Fruit fly (Drosophila melanogaster): ENCODE results near the gene CG2201.

The CG2201 gene

DNA sequence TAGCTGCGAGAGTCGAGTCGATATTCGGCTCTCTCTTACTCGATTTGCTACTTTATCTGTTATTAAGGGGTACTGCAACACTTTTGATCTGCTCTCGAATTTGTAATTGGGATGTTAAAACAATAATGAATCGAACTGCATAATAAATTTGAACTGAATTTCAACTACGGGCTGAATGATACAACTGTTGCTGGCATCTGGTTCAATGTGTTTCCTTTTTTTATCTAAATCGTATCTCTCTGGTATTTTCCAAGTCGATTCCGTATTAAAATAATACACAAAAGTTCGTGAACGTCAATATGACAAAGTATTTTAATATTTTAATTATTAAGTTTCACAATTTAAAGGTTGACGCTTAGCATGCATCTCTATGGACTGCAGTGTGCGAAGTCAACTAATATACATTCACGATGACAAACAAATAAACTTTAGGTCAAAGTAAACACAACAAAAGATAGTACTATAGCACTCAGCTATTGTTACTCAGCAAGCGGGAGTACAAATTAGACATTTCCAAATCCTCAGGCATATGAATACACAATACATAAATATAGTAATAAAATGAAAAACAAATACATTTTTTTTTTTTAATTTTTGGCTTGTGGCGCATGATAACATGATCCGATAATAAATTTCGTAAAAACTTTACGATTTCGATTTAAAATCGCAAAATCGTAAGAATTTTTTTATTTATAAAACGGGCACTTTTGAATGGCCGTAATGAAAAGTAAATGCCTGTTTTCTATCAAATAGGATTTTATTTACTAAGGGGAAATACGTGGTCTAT is at the start of gene CG2201 (continued):
- no peak for TF ChIP-seq cwo (GFP tag; optimal IDR thresholded peaks at IDR 0.05)
- peak; percentile 73 for TF ChIP-seq CG2712 (tag; optimal IDR thresholded peaks at IDR 0.05)
- TF ChIP-seq seq (GFP tag; IDR thresholded peaks at IDR 0.05) = no peak
- TF ChIP-seq run (tag; optimal IDR thresholded peaks at IDR 0.05) = peak; percentile 42
- TF ChIP-seq CG6791 (GFP tag; IDR thresholded peaks at IDR 0.05; ENCODE audit: partially characterized antibody) = no peak
- no peak for TF ChIP-seq CG13287 (GFP tag; IDR thresholded peaks at IDR 0.05; ENCODE audit: partially characterized antibody)
- peak; percentile 20 for TF ChIP-seq CTCF (GFP tag; optimal IDR thresholded peaks at IDR 0.05)
- peak in 1 of 2 experiments; percentile 56 for TF ChIP-seq bsh (GFP tag; optimal IDR thresholded peaks at IDR 0.05)
- peak; percentile 38 for TF ChIP-seq CG6689 (GFP tag; IDR thresholded peaks at IDR 0.05)
- no peak for TF ChIP-seq CG11560 (tag; IDR thresholded peaks at IDR 0.05)
- no peak for TF ChIP-seq ham (GFP tag; IDR thresholded peaks at IDR 0.05)
- TF ChIP-seq CG12744 (GFP tag; optimal IDR thresholded peaks at IDR 0.05) = no peak
- no peak for TF ChIP-seq Atf-2 (GFP tag; optimal IDR thresholded peaks at IDR 0.05)
- TF ChIP-seq ase (GFP tag; IDR thresholded peaks at IDR 0.05) = no peak; the same call in 2 of the 3 replicates
- TF ChIP-seq dpn (GFP tag; optimal IDR thresholded peaks at IDR 0.05) = peak in 1 of 2 experiments; percentile 32
- TF ChIP-seq CG8765 (GFP tag; IDR thresholded peaks at IDR 0.05) = 0 out of 2 replicates have a peak, but pooled peaks have one; percentile 8
- TF ChIP-seq CG11398 (GFP tag; optimal IDR thresholded peaks at IDR 0.05) = no peak
- TF ChIP-seq CG3281 (GFP tag; optimal IDR thresholded peaks at IDR 0.05) = peak; percentile 55
- 0 out of 3 replicates have a peak, but pooled peaks have one; percentile 53 for TF ChIP-seq H15 (GFP tag; IDR thresholded peaks at IDR 0.05)
- no peak for TF ChIP-seq Dref (GFP tag; IDR thresholded peaks at IDR 0.05)
- TF ChIP-seq CG8281 (tag; optimal IDR thresholded peaks at IDR 0.05) = no peak
- TF ChIP-seq CG4854 (GFP tag; optimal IDR thresholded peaks at IDR 0.05) = peak; percentile 13
- TF ChIP-seq CG7786 (GFP tag; optimal IDR thresholded peaks at IDR 0.05) = no peak
- TF ChIP-seq Rfx (GFP tag; IDR thresholded peaks at IDR 0.05) = peak; percentile 39; the same call in 1 of the 2 replicates
- TF ChIP-seq ab (GFP tag; optimal IDR thresholded peaks at IDR 0.05) = no peak
- TF ChIP-seq usp (GFP tag; optimal IDR thresholded peaks at IDR 0.05) = no peak
- no peak for TF ChIP-seq CkIIα-i1 (GFP tag; IDR thresholded peaks at IDR 0.05)
- TF ChIP-seq Dad (GFP tag; optimal IDR thresholded peaks at IDR 0.05) = no peak
- peak; percentile 70 for TF ChIP-seq CG12659 (GFP tag; optimal IDR thresholded peaks at IDR 0.05)
- TF ChIP-seq unc-4 (GFP tag; IDR thresholded peaks at IDR 0.05; ENCODE audit: partially characterized antibody) = no peak
- TF ChIP-seq slou (GFP tag; optimal IDR thresholded peaks at IDR 0.05) = no peak
- peak; percentile 66 for TF ChIP-seq CG13424 (tag; optimal IDR thresholded peaks at IDR 0.05)
- TF ChIP-seq kah (GFP tag; optimal IDR thresholded peaks at IDR 0.05) = peak; percentile 47
- TF ChIP-seq CG6683 (GFP tag; optimal IDR thresholded peaks at IDR 0.05) = no peak
- TF ChIP-seq twi (tag; optimal IDR thresholded peaks at IDR 0.05) = peak; percentile 18
- TF ChIP-seq CG10147 (GFP tag; optimal IDR thresholded peaks at IDR 0.05) = peak; percentile 19
- TF ChIP-seq ash1 (GFP tag; optimal IDR thresholded peaks at IDR 0.05) = no peak
- TF ChIP-seq Hey (tag; optimal IDR thresholded peaks at IDR 0.05) = no peak
- TF ChIP-seq CG15514 (GFP tag; optimal IDR thresholded peaks at IDR 0.05) = no peak
- no peak for TF ChIP-seq CG1233 (GFP tag; optimal IDR thresholded peaks at IDR 0.05)
- TF ChIP-seq CG12104 (GFP tag; optimal IDR thresholded peaks at IDR 0.05) = peak; percentile 28
- TF ChIP-seq otp (GFP tag; IDR thresholded peaks at IDR 0.05) = peak; percentile 56; the same call in 2 of the 3 replicates
- TF ChIP-seq Hmr (GFP tag; optimal IDR thresholded peaks at IDR 0.05) = peak; percentile 59
- no peak for TF ChIP-seq Dip2 (GFP tag; IDR thresholded peaks at IDR 0.05)
- TF ChIP-seq grau (tag; optimal IDR thresholded peaks at IDR 0.05) = peak; percentile 36
- no peak for TF ChIP-seq ro (GFP tag; IDR thresholded peaks at IDR 0.05)
- TF ChIP-seq rib (GFP tag; IDR thresholded peaks at IDR 0.05) = no peak
- TF ChIP-seq CG4820 (GFP tag; optimal IDR thresholded peaks at IDR 0.05) = no peak
- TF ChIP-seq H2.0 (GFP tag; IDR thresholded peaks at IDR 0.05) = no peak; the same call in 1 of the 2 replicates
- no peak for TF ChIP-seq Dp (GFP tag; optimal IDR thresholded peaks at IDR 0.05)

Data from whole organism, embryonic.